Fruit fly (Drosophila melanogaster) whole organism: ENCODE results near the gene deltaCOP.

Source experiments
- CG8478 ChIP-seq: fragments of >200 bp; optimal IDR thresholded peaks from 2 replicates; lab custom pipeline; 2018; ENCODE audit warnings: inconsistent platforms
- Dll ChIP-seq: fragments of >200 bp; optimal IDR thresholded peaks from 2 replicates; lab custom pipeline; 2017
- EcR ChIP-seq, 2 experiments: fragments of >200 bp; optimal IDR thresholded peaks; 2 replicates each; lab custom pipeline; 2017; ENCODE audit warnings: missing biosample characterization in 2 of 2, missing genetic modification characterization in 2 of 2, missing genetic modification reagents in 2 of 2
- psq ChIP-seq: fragments of >200 bp; optimal IDR thresholded peaks from 2 replicates; lab custom pipeline; 2017
- usp ChIP-seq: fragments of >200 bp; optimal IDR thresholded peaks from 2 replicates; lab custom pipeline; 2017; ENCODE audit warnings: missing biosample characterization, missing genetic modification characterization, mixed read lengths

dm6 chrX:1873515-1874126 is 12.0 kb upstream of the deltaCOP start, which contains the start of the genes Pgam5 and Vps26:
- TF ChIP-seq EcR (GFP tag; optimal IDR thresholded peaks at IDR 0.05; lab: Kevin White, UChicago) (no peak), psq (lab: Kevin White, UChicago) (no peak), Dll (lab: Kevin White, UChicago) (no peak), CG8478 (no peak), usp (no peak)
